Worm (Caenorhabditis elegans) whole organism, L3 larva: ENCODE measurements around the gene E02H9.1.
"Not testable (repeated sequence)": the region's sequence is repeated elsewhere in the genome, so short reads cannot be mapped to it uniquely, and the experiment has no call there.

Experiments used
- ZK546.5 ChIP-seq: sonication (generic microtip); optimal IDR thresholded peaks from 2 replicates; lab custom pipeline; 2017; ENCODE audit warnings: missing biosample characterization, missing genetic modification characterization
- lin-39 ChIP-seq: fragments of 150-350 bp; optimal IDR thresholded peaks from 2 replicates; lab custom pipeline; 2018; ENCODE audit warnings: missing biosample characterization, missing genetic modification reagents, missing genetic modification characterization
- nfya-1 ChIP-seq: sonication (generic microtip); optimal IDR thresholded peaks from 2 replicates; lab custom pipeline; 2017; ENCODE audit warnings: missing genetic modification characterization, mild to moderate bottlenecking, missing compliant biosample characterization, antibody characterized with exemption, moderate library complexity; ENCODE audit not compliant: insufficient read depth
- nhr-12 ChIP-seq: fragments of 150-350 bp; optimal IDR thresholded peaks from 2 replicates; lab custom pipeline; 2014; ENCODE audit warnings: missing biosample characterization, missing genetic modification characterization
- nhr-237 ChIP-seq: fragments of 150-350 bp; optimal IDR thresholded peaks from 2 replicates; lab custom pipeline; 2014; ENCODE audit warnings: missing biosample characterization, missing genetic modification characterization
- nhr-25 ChIP-seq: sonication (generic microtip); optimal IDR thresholded peaks from 2 replicates; lab custom pipeline; 2017; ENCODE audit warnings: missing biosample characterization, missing genetic modification characterization
- nhr-28 ChIP-seq: fragments of 150-350 bp; optimal IDR thresholded peaks from 2 replicates; lab custom pipeline; 2014; ENCODE audit warnings: missing biosample characterization, missing genetic modification characterization
- unc-62 ChIP-seq: fragments of 150-350 bp; sonication (generic microtip); optimal IDR thresholded peaks from 4 replicates; lab custom pipeline; 2014; ENCODE audit warnings: missing biosample characterization, missing genetic modification reagents, missing genetic modification characterization
- zag-1 ChIP-seq: fragments of 150-350 bp; optimal IDR thresholded peaks from 2 replicates; lab custom pipeline; 2014; ENCODE audit warnings: missing biosample characterization, missing genetic modification characterization

DNA sequence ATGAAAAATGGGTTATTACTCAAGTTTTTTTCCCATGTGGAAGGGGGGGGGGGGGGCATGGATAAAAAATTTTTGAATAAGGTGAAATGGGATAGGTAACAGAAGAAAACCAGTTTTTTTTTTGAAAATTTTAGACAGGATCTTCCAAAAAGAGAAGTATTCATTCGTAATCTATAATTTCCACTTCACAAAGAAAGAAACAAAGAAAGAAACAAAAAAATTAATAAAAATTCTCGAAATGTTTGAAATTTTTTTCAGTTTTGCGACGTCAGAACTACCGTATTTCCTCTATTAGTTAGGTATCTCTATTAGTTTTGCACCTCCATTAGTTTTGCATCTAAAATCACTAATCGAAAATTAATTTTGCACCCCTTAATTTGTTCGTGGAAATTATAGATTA is 32.9 kb upstream of the E02H9.1 start, which contains the start of gene W04B5.6:
- not testable (repeated sequence) for TF ChIP-seq nhr-25 (tag; lab: Kevin White, UChicago); lin-39 (tag; lab: Kevin White, UChicago); nhr-12 (tag; lab: Kevin White, UChicago); unc-62 (GFP tag; lab: Kevin White, UChicago); ZK546.5 (tag; lab: Kevin White, UChicago); nhr-28 (tag; lab: Kevin White, UChicago); nhr-237 (tag; lab: Kevin White, UChicago); nfya-1; zag-1 (tag; lab: Kevin White, UChicago)
